Fruit fly (Drosophila melanogaster) whole organism, embryonic: ENCODE measurements around the gene put.

ENCODE experiments used
- Bteb2 ChIP-seq: fragments of 200-800 bp; sonication (Bioruptor generic); optimal IDR thresholded peaks from 2 replicates; lab custom pipeline; 2016; ENCODE audit warnings: missing biosample characterization, missing genetic modification characterization
- CG10147 ChIP-seq: fragments of 200-800 bp; sonication (Bioruptor generic); optimal IDR thresholded peaks from 2 replicates; lab custom pipeline; 2019; ENCODE audit warnings: missing biosample characterization, mild to moderate bottlenecking, missing genetic modification characterization, moderate library complexity
- CG10366 ChIP-seq: fragments of 200-800 bp; sonication (Bioruptor generic); IDR thresholded peaks from 2 replicates; pipeline ENCODE4 v1.3.6; 2022; ENCODE audit warnings: missing biosample characterization, missing genetic modification characterization
- CG11398 ChIP-seq: fragments of 200-800 bp; sonication (Bioruptor generic); optimal IDR thresholded peaks from 2 replicates; lab custom pipeline; 2016; ENCODE audit warnings: missing biosample characterization, missing genetic modification characterization
- CG11560 ChIP-seq: fragments of 200-800 bp; sonication (Bioruptor generic); IDR thresholded peaks from 3 replicates; pipeline ENCODE4 v1.3.6; 2022; ENCODE audit warnings: missing biosample characterization, missing genetic modification characterization
- CG11695 ChIP-seq: fragments of 200-800 bp; sonication (Bioruptor generic); IDR thresholded peaks from 3 replicates; pipeline ENCODE4 v1.3.6; 2022; ENCODE audit warnings: missing biosample characterization, missing genetic modification characterization
- CG13775 ChIP-seq: fragments of 200-800 bp; sonication (Bioruptor generic); optimal IDR thresholded peaks from 3 replicates; lab custom pipeline; 2017; ENCODE audit warnings: missing biosample characterization, mild to moderate bottlenecking, missing genetic modification characterization
- CG14860 ChIP-seq: fragments of 200-800 bp; sonication (Bioruptor generic); IDR thresholded peaks from 3 replicates; pipeline ENCODE4 v1.3.6; 2022; ENCODE audit warnings: missing biosample characterization, missing genetic modification characterization; ENCODE audit not compliant: partially characterized antibody
- CG15011 ChIP-seq: fragments of 200-800 bp; sonication (Bioruptor generic); optimal IDR thresholded peaks from 3 replicates; lab custom pipeline; 2018; ENCODE audit warnings: missing biosample characterization, mild to moderate bottlenecking, missing genetic modification characterization
- CG15601 ChIP-seq: fragments of 200-800 bp; sonication (Bioruptor generic); optimal IDR thresholded peaks from 3 replicates; lab custom pipeline; 2019; ENCODE audit warnings: missing biosample characterization, mild to moderate bottlenecking, missing genetic modification characterization, moderate library complexity
- CG16813 ChIP-seq: fragments of 200-800 bp; sonication (Bioruptor generic); IDR thresholded peaks from 3 replicates; pipeline ENCODE4 v1.3.6; 2022; ENCODE audit warnings: missing biosample characterization, missing genetic modification characterization; ENCODE audit not compliant: partially characterized antibody
- CG32772 ChIP-seq: fragments of 200-800 bp; sonication (Bioruptor generic); IDR thresholded peaks from 2 replicates; pipeline ENCODE4 v1.3.6; 2022; ENCODE audit warnings: missing biosample characterization, missing genetic modification characterization
- CG3847 ChIP-seq: fragments of 200-800 bp; sonication (Bioruptor generic); IDR thresholded peaks from 2 replicates; pipeline ENCODE4 v1.3.6; 2022; ENCODE audit warnings: missing biosample characterization, missing genetic modification characterization
- CG4424 ChIP-seq: fragments of 200-800 bp; sonication (Bioruptor generic); optimal IDR thresholded peaks from 3 replicates; lab custom pipeline; 2016; ENCODE audit warnings: missing biosample characterization, missing genetic modification characterization
- CG6254 ChIP-seq: fragments of 200-800 bp; sonication (Bioruptor generic); optimal IDR thresholded peaks from 3 replicates; lab custom pipeline; 2017; ENCODE audit warnings: mild to moderate bottlenecking, missing biosample characterization, missing genetic modification reagents, missing genetic modification characterization
- CG6813 ChIP-seq: fragments of 200-800 bp; sonication (Bioruptor generic); optimal IDR thresholded peaks from 2 replicates; lab custom pipeline; 2017; ENCODE audit warnings: missing biosample characterization, missing genetic modification characterization, mild to moderate bottlenecking, moderate library complexity, missing genetic modification reagents
- CG8359 ChIP-seq: fragments of 200-800 bp; sonication (Bioruptor generic); optimal IDR thresholded peaks from 2 replicates; lab custom pipeline; 2017; ENCODE audit warnings: missing biosample characterization, mild to moderate bottlenecking, missing genetic modification characterization, borderline replicate concordance
- CHES-1-like ChIP-seq: fragments of 200-800 bp; sonication (Bioruptor generic); optimal IDR thresholded peaks from 2 replicates; lab custom pipeline; 2016; ENCODE audit warnings: missing biosample characterization, missing genetic modification characterization
- Dbx ChIP-seq: fragments of 200-800 bp; sonication (Bioruptor generic); IDR thresholded peaks from 3 replicates; pipeline ENCODE4 v1.3.6; 2022; ENCODE audit warnings: missing biosample characterization, missing genetic modification characterization
- Hr39 ChIP-seq: fragments of >200 bp; optimal IDR thresholded peaks from 2 replicates; lab custom pipeline; 2017
- Lim3 ChIP-seq: fragments of 200-800 bp; sonication (Bioruptor generic); IDR thresholded peaks from 2 replicates; pipeline ENCODE4 v1.3.6; 2022; ENCODE audit warnings: missing biosample characterization, missing genetic modification characterization
- MTF-1 ChIP-seq: fragments of 200-800 bp; sonication (Bioruptor generic); optimal IDR thresholded peaks from 2 replicates; lab custom pipeline; 2018; ENCODE audit warnings: missing biosample characterization, mild to moderate bottlenecking, missing genetic modification characterization, borderline replicate concordance
- Oaz ChIP-seq: fragments of 200-800 bp; sonication (Bioruptor generic); IDR thresholded peaks from 2 replicates; pipeline ENCODE4 v1.3.6; 2022; ENCODE audit warnings: missing biosample characterization, missing genetic modification characterization
- Oli ChIP-seq: fragments of 200-800 bp; sonication (Bioruptor generic); optimal IDR thresholded peaks from 2 replicates; lab custom pipeline; 2018; ENCODE audit warnings: missing biosample characterization, mild to moderate bottlenecking, missing genetic modification characterization, moderate library complexity
- TFAM ChIP-seq: fragments of 200-800 bp; sonication (Bioruptor generic); optimal IDR thresholded peaks from 2 replicates; lab custom pipeline; 2017; ENCODE audit warnings: missing biosample characterization, missing genetic modification characterization, inconsistent platforms
- Trl ChIP-seq, 3 experiments: fragments of >200 bp in 2 of 3; fragments of 200-800 bp in 1 of 3; sonication (Bioruptor generic) in 1 of 3; optimal IDR thresholded peaks; 2 replicates in 1 of 3; 3 replicates in 2 of 3; lab custom pipeline; 2016 to 2017; ENCODE audit warnings: missing biosample characterization in 1 of 3, missing genetic modification characterization in 1 of 3
- Vsx1 ChIP-seq: fragments of 200-800 bp; sonication (Bioruptor generic); optimal IDR thresholded peaks from 2 replicates; lab custom pipeline; 2017; ENCODE audit warnings: missing biosample characterization, mild to moderate bottlenecking, missing genetic modification characterization, missing genetic modification reagents
- amos ChIP-seq: fragments of 200-800 bp; sonication (Bioruptor generic); IDR thresholded peaks from 2 replicates; pipeline ENCODE4 v1.3.6; 2022; ENCODE audit warnings: missing biosample characterization, missing genetic modification characterization; ENCODE audit not compliant: partially characterized antibody
- ato ChIP-seq: fragments of 200-800 bp; sonication (Bioruptor generic); IDR thresholded peaks from 2 replicates; pipeline ENCODE4 v1.3.6; 2022; ENCODE audit warnings: missing biosample characterization, missing genetic modification characterization; ENCODE audit not compliant: partially characterized antibody
- caup ChIP-seq: fragments of 200-800 bp; sonication (Bioruptor generic); optimal IDR thresholded peaks from 3 replicates; lab custom pipeline; 2017; ENCODE audit warnings: missing biosample characterization, mild to moderate bottlenecking, missing genetic modification characterization, moderate library complexity; ENCODE audit not compliant: severe bottlenecking
- disco-r ChIP-seq: fragments of 200-800 bp; sonication (Bioruptor generic); optimal IDR thresholded peaks from 2 replicates; lab custom pipeline; 2016; ENCODE audit warnings: missing biosample characterization, missing genetic modification characterization
- esg ChIP-seq: fragments of 200-800 bp; sonication (Bioruptor generic); conservative IDR thresholded peaks from 2 replicates; pipeline ENCODE4 v1.3.6; 2022; ENCODE audit warnings: missing biosample characterization, missing genetic modification characterization
- eyg ChIP-seq: fragments of 200-800 bp; sonication (Bioruptor generic); optimal IDR thresholded peaks from 3 replicates; lab custom pipeline; 2016; ENCODE audit warnings: missing biosample characterization, missing genetic modification characterization
- gcm ChIP-seq: fragments of 200-800 bp; sonication (Bioruptor generic); optimal IDR thresholded peaks from 2 replicates; lab custom pipeline; 2019; ENCODE audit warnings: missing biosample characterization, mild to moderate bottlenecking, missing genetic modification characterization, moderate library complexity
- grn ChIP-seq: fragments of 200-800 bp; sonication (Bioruptor generic); optimal IDR thresholded peaks from 3 replicates; lab custom pipeline; 2017; ENCODE audit warnings: missing biosample characterization, missing genetic modification characterization
- gsb ChIP-seq: fragments of 200-800 bp; sonication (Bioruptor generic); IDR thresholded peaks from 2 replicates; pipeline ENCODE4 v1.3.6; 2022; ENCODE audit warnings: missing biosample characterization, missing genetic modification characterization
- ham ChIP-seq: fragments of 200-800 bp; sonication (Bioruptor generic); IDR thresholded peaks from 2 replicates; pipeline ENCODE4 v1.3.6; 2022; ENCODE audit warnings: missing biosample characterization, missing genetic modification characterization
- hbn ChIP-seq: fragments of 200-800 bp; sonication (Bioruptor generic); IDR thresholded peaks from 2 replicates; pipeline ENCODE4 v1.3.6; 2022; ENCODE audit warnings: missing biosample characterization, missing genetic modification characterization; ENCODE audit not compliant: partially characterized antibody
- lab ChIP-seq: fragments of 200-800 bp; sonication (Bioruptor generic); optimal IDR thresholded peaks from 3 replicates; lab custom pipeline; 2017; ENCODE audit warnings: missing biosample characterization, missing genetic modification characterization, mild to moderate bottlenecking, moderate library complexity, missing genetic modification reagents
- nau ChIP-seq: fragments of 200-800 bp; sonication (Bioruptor generic); optimal IDR thresholded peaks from 3 replicates; lab custom pipeline; 2017; ENCODE audit warnings: missing biosample characterization, mild to moderate bottlenecking, missing genetic modification characterization, missing genetic modification reagents
- onecut ChIP-seq: fragments of 200-800 bp; sonication (Bioruptor generic); IDR thresholded peaks from 2 replicates; pipeline ENCODE4 v1.3.6; 2022; ENCODE audit warnings: missing biosample characterization, missing genetic modification characterization
- pho ChIP-seq: fragments of 200-800 bp; sonication (Bioruptor generic); optimal IDR thresholded peaks from 2 replicates; lab custom pipeline; 2016; ENCODE audit warnings: missing biosample characterization, missing genetic modification characterization
- row ChIP-seq: fragments of 200-800 bp; sonication (Bioruptor generic); IDR thresholded peaks from 3 replicates; pipeline ENCODE4 v1.3.6; 2022; ENCODE audit warnings: missing biosample characterization, missing genetic modification characterization
- sqz ChIP-seq: fragments of 200-800 bp; sonication (Bioruptor generic); optimal IDR thresholded peaks from 3 replicates; lab custom pipeline; 2018; ENCODE audit warnings: missing biosample characterization, mild to moderate bottlenecking, missing genetic modification characterization
- toy ChIP-seq: fragments of 200-800 bp; sonication (Bioruptor generic); IDR thresholded peaks from 2 replicates; pipeline ENCODE4 v1.3.6; 2022; ENCODE audit warnings: missing biosample characterization, missing genetic modification characterization
- vfl ChIP-seq: fragments of 200-800 bp; sonication (Bioruptor generic); optimal IDR thresholded peaks from 2 replicates; lab custom pipeline; 2016; ENCODE audit warnings: missing biosample characterization, missing genetic modification characterization
- yki ChIP-seq: fragments of >200 bp; optimal IDR thresholded peaks from 3 replicates; lab custom pipeline; 2018

put gene

DNA sequence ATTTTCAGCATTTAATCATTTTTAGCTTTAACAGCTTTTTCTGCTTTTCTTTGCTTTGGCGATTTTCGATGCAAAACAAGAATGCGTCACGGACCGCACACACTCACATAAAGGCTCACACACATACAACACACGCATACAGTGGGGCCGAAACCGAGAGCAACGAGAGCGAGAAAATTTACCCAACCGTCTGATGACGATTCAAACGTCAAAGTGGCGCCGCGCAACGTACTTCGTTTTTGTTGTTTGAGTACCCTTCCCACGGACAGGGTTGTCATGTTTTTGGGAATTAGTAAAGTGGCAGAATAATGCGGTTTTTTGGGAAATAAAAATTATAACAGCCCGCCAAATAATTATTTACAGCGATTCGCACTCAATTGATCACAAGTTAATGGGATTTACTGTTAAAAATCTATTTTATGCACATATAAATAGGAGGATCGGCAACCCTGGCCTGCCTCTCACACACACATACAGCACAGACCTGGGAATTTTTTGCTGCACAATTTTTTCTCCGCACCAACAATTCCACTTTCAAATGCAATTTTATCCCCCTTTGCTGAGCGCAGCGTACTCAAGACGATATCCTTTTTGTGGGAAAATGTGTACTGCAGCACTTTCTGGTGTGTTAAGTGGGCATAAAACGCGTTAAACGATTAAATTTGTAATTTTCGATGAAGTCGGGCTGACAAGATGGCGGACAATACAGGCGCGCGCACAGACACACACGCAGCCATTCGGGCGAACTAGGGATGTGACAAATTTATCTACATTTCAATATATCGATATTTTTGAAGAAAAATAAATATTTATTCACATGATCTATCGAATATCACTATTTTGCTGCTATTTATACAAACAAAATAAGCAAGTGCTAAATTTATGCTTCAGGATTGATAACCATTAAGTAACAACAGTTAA, 29.7 kb upstream of the put start (continued):
- no peak for TF ChIP-seq CG14860 (GFP tag; lab: Robert Waterston, UW)
- peak; percentile 82 for TF ChIP-seq CG6254 (GFP tag; lab: Kevin White, UChicago)
- peak; percentile 55 for TF ChIP-seq CG16813
- TF ChIP-seq CG11695, result peak; percentile 95
- TF ChIP-seq eyg (GFP tag; lab: Kevin White, UChicago), result peak; percentile 86
- 0 out of 2 replicates have a peak, but pooled peaks have one; percentile 56 for TF ChIP-seq toy (GFP tag; lab: Robert Waterston, UW)
- peak; percentile 95 for TF ChIP-seq Oli (tag; lab: Kevin White, UChicago)
- TF ChIP-seq Hr39, result no peak
- peak; percentile 71 for TF ChIP-seq amos (GFP tag; lab: Robert Waterston, UW)
- no peak for TF ChIP-seq grn (GFP tag; lab: Kevin White, UChicago)
- TF ChIP-seq Bteb2 (GFP tag; lab: Kevin White, UChicago), result peak; percentile 91
- TF ChIP-seq Dbx (GFP tag; lab: Robert Waterston, UW), result peak; percentile 91
- TF ChIP-seq Oaz (GFP tag; lab: Robert Waterston, UW), result peak; percentile 84
- peak; percentile 93 for TF ChIP-seq onecut
- peak; percentile 91 for TF ChIP-seq CG4424 (GFP tag; lab: Kevin White, UChicago)
- peak; percentile 90 for TF ChIP-seq CHES-1-like (GFP tag; lab: Kevin White, UChicago)
- peak; percentile 44; the same call in 1 of the 2 replicates for TF ChIP-seq Lim3 (GFP tag; lab: Robert Waterston, UW)
- peak; percentile 92 for TF ChIP-seq nau (GFP tag; lab: Kevin White, UChicago)
- no peak for TF ChIP-seq ato (GFP tag; lab: Robert Waterston, UW)
- peak; percentile 92 for TF ChIP-seq CG10366 (GFP tag; lab: Robert Waterston, UW)
- peak; percentile 90 for TF ChIP-seq CG15011
- peak; percentile 90 for TF ChIP-seq pho (GFP tag; lab: Kevin White, UChicago)
- peak; percentile 90 for TF ChIP-seq CG15601 (tag; lab: Kevin White, UChicago)
- TF ChIP-seq MTF-1 (GFP tag; lab: Kevin White, UChicago), result peak; percentile 90
- TF ChIP-seq caup (GFP tag; lab: Kevin White, UChicago), result peak; percentile 94
- peak; percentile 98 for TF ChIP-seq row (GFP tag; lab: Robert Waterston, UW)
- peak; percentile 97 for TF ChIP-seq CG11560 (tag; lab: Robert Waterston, UW)
- peak; percentile 90 for TF ChIP-seq esg (GFP tag; lab: Robert Waterston, UW)
- peak; percentile 83 for TF ChIP-seq CG8359 (GFP tag; lab: Kevin White, UChicago)
- TF ChIP-seq gsb (GFP tag; lab: Robert Waterston, UW), result peak; percentile 87
- peak; percentile 89 for TF ChIP-seq CG11398 (GFP tag; lab: Kevin White, UChicago)
- TF ChIP-seq Trl (optimal IDR thresholded peaks at IDR 0.05; lab: Kevin White, UChicago), result peak in 1 of 2 experiments; percentile 69
- peak; percentile 94 for TF ChIP-seq Trl (GFP tag; optimal IDR thresholded peaks at IDR 0.05; lab: Kevin White, UChicago)
- peak; percentile 30; the same call in 1 of the 2 replicates for TF ChIP-seq hbn
- TF ChIP-seq Vsx1 (GFP tag; lab: Kevin White, UChicago), result peak; percentile 86
- peak; percentile 92 for TF ChIP-seq CG3847 (GFP tag; lab: Robert Waterston, UW)
- TF ChIP-seq yki, result no peak
- TF ChIP-seq TFAM, result peak; percentile 37
- TF ChIP-seq CG10147, result peak; percentile 84
- TF ChIP-seq CG6813 (GFP tag; lab: Kevin White, UChicago), result peak; percentile 95
- peak; percentile 86 for TF ChIP-seq CG32772 (GFP tag; lab: Robert Waterston, UW)
- TF ChIP-seq lab (GFP tag; lab: Kevin White, UChicago), result peak; percentile 97
- peak; percentile 92 for TF ChIP-seq CG13775
- TF ChIP-seq sqz (GFP tag; lab: Kevin White, UChicago), result peak; percentile 96
- peak; percentile 40; the same call in 1 of the 2 replicates for TF ChIP-seq ham (GFP tag; lab: Robert Waterston, UW)
- TF ChIP-seq gcm, result peak; percentile 91
- TF ChIP-seq vfl (GFP tag; lab: Kevin White, UChicago), result peak; percentile 92
- TF ChIP-seq disco-r (GFP tag; lab: Kevin White, UChicago), result peak; percentile 74
